Worm (Caenorhabditis elegans) whole organism, mixed stage, embryonic: ENCODE data around the gene cdk-5.

ENCODE experiments used
- M03D4.4 ChIP-seq: sonication (generic microtip); optimal IDR thresholded peaks from 2 replicates; lab custom pipeline; 2017; ENCODE audit warnings: mild to moderate bottlenecking, missing genetic modification characterization, missing compliant biosample characterization
- bed-3 ChIP-seq: fragments of 200-800 bp; sonication (Bioruptor generic); optimal IDR thresholded peaks from 3 replicates; lab custom pipeline; 2018; ENCODE audit warnings: mild to moderate bottlenecking, missing genetic modification characterization, moderate library complexity, missing compliant biosample characterization
- blmp-1 ChIP-seq: fragments of 150-350 bp; optimal IDR thresholded peaks from 2 replicates; lab custom pipeline; 2014; ENCODE audit warnings: missing biosample characterization, missing genetic modification characterization
- ceh-39 ChIP-seq: fragments of 150-350 bp; optimal IDR thresholded peaks from 2 replicates; lab custom pipeline; 2014; ENCODE audit warnings: missing biosample characterization, missing genetic modification characterization
- ceh-43 ChIP-seq: fragments of 200-800 bp; sonication (Bioruptor generic); optimal IDR thresholded peaks from 2 replicates; lab custom pipeline; 2018; ENCODE audit warnings: mild to moderate bottlenecking, missing genetic modification characterization, moderate library complexity, missing compliant biosample characterization
- ceh-83 ChIP-seq: fragments of 200-800 bp; sonication (Bioruptor generic); optimal IDR thresholded peaks from 2 replicates; lab custom pipeline; 2018; ENCODE audit warnings: mild to moderate bottlenecking, missing genetic modification characterization, missing compliant biosample characterization
- ces-1 ChIP-seq: fragments of 150-350 bp; optimal IDR thresholded peaks from 2 replicates; lab custom pipeline; 2014; ENCODE audit warnings: missing biosample characterization, missing genetic modification reagents, missing genetic modification characterization
- cnd-1 ChIP-seq: fragments of 200-800 bp; sonication (Bioruptor generic); optimal IDR thresholded peaks from 2 replicates; lab custom pipeline; 2018; ENCODE audit warnings: mild to moderate bottlenecking, missing genetic modification characterization, missing compliant biosample characterization
- drap-1 ChIP-seq: fragments of 200-800 bp; sonication (Bioruptor generic); optimal IDR thresholded peaks from 3 replicates; lab custom pipeline; 2018; ENCODE audit warnings: mild to moderate bottlenecking, missing genetic modification characterization, missing compliant biosample characterization
- elt-1 ChIP-seq: sonication (generic microtip); optimal IDR thresholded peaks from 2 replicates; lab custom pipeline; 2017; ENCODE audit warnings: missing genetic modification characterization, mild to moderate bottlenecking, missing compliant biosample characterization, antibody characterized with exemption, moderate library complexity, borderline replicate concordance; ENCODE audit not compliant: insufficient read depth
- flh-1 ChIP-seq: fragments of 200-800 bp; sonication (Bioruptor generic); optimal IDR thresholded peaks from 2 replicates; lab custom pipeline; 2018; ENCODE audit warnings: mild to moderate bottlenecking, missing genetic modification characterization, moderate library complexity, missing compliant biosample characterization
- ham-2 ChIP-seq: fragments of 200-800 bp; sonication (Bioruptor generic); optimal IDR thresholded peaks from 2 replicates; lab custom pipeline; 2018; ENCODE audit warnings: mild to moderate bottlenecking, missing genetic modification characterization, missing compliant biosample characterization
- hlh-1 ChIP-seq: fragments of 150-350 bp; optimal IDR thresholded peaks from 2 replicates; lab custom pipeline; 2014; ENCODE audit warnings: missing biosample characterization, missing genetic modification reagents, missing genetic modification characterization
- lin-13 ChIP-seq: fragments of 150-350 bp; optimal IDR thresholded peaks from 2 replicates; lab custom pipeline; 2014; ENCODE audit warnings: missing biosample characterization, missing genetic modification characterization
- lin-32 ChIP-seq: fragments of 200-800 bp; sonication (Bioruptor generic); optimal IDR thresholded peaks from 2 replicates; lab custom pipeline; 2018; ENCODE audit warnings: mild to moderate bottlenecking, missing genetic modification characterization, missing compliant biosample characterization
- lsy-2 ChIP-seq: fragments of 150-350 bp; optimal IDR thresholded peaks from 2 replicates; lab custom pipeline; 2014; ENCODE audit warnings: missing biosample characterization, missing genetic modification characterization
- mab-5 ChIP-seq: fragments of 150-350 bp; optimal IDR thresholded peaks from 2 replicates; lab custom pipeline; 2014; ENCODE audit warnings: missing biosample characterization, missing genetic modification characterization
- mep-1 ChIP-seq: fragments of 150-350 bp; optimal IDR thresholded peaks from 2 replicates; lab custom pipeline; 2017; ENCODE audit warnings: missing biosample characterization, missing genetic modification reagents, missing genetic modification characterization, inconsistent platforms
- mls-2 ChIP-seq: sonication (generic microtip); optimal IDR thresholded peaks from 2 replicates; lab custom pipeline; 2016; ENCODE audit warnings: mild to moderate bottlenecking, missing genetic modification characterization, moderate library complexity, missing compliant biosample characterization
- nhr-12 ChIP-seq: fragments of 150-350 bp; optimal IDR thresholded peaks from 2 replicates; lab custom pipeline; 2014; ENCODE audit warnings: missing biosample characterization, missing genetic modification characterization
- nhr-2 ChIP-seq: fragments of 150-350 bp; optimal IDR thresholded peaks from 2 replicates; lab custom pipeline; 2014; ENCODE audit warnings: missing biosample characterization, missing genetic modification characterization
- nhr-28 ChIP-seq: fragments of 150-350 bp; optimal IDR thresholded peaks from 2 replicates; lab custom pipeline; 2014; ENCODE audit warnings: missing biosample characterization, missing genetic modification characterization
- nhr-76 ChIP-seq: sonication (generic microtip); optimal IDR thresholded peaks from 2 replicates; lab custom pipeline; 2017; ENCODE audit warnings: missing biosample characterization, missing genetic modification characterization
- pha-4 ChIP-seq: fragments of 150-350 bp; optimal IDR thresholded peaks from 2 replicates; lab custom pipeline; 2018; ENCODE audit warnings: missing biosample characterization, missing genetic modification reagents, missing genetic modification characterization
- sem-2 ChIP-seq: fragments of 200-800 bp; sonication (Bioruptor generic); optimal IDR thresholded peaks from 2 replicates; lab custom pipeline; 2018; ENCODE audit warnings: mild to moderate bottlenecking, missing genetic modification characterization, missing compliant biosample characterization
- sptf-1 ChIP-seq: sonication (generic microtip); optimal IDR thresholded peaks from 2 replicates; lab custom pipeline; 2017; ENCODE audit warnings: mild to moderate bottlenecking, missing genetic modification characterization, moderate library complexity, missing compliant biosample characterization
- tbx-8 ChIP-seq: fragments of 200-800 bp; sonication (Bioruptor generic); optimal IDR thresholded peaks from 2 replicates; lab custom pipeline; 2018; ENCODE audit warnings: mild to moderate bottlenecking, missing genetic modification characterization, moderate library complexity, missing compliant biosample characterization
- unc-120 ChIP-seq: sonication (generic microtip); optimal IDR thresholded peaks from 2 replicates; lab custom pipeline; 2017; ENCODE audit warnings: missing genetic modification characterization, missing compliant biosample characterization; ENCODE audit not compliant: poor library complexity, severe bottlenecking
- unc-39 ChIP-seq: fragments of 150-350 bp; optimal IDR thresholded peaks from 2 replicates; lab custom pipeline; 2014; ENCODE audit warnings: missing biosample characterization, missing genetic modification characterization
- ztf-11 ChIP-seq: fragments of 150-350 bp; optimal IDR thresholded peaks from 2 replicates; lab custom pipeline; 2014; ENCODE audit warnings: missing biosample characterization, missing genetic modification characterization

The cdk-5 gene

ce11 chrIII:13462138-13462634, 4.0 kb downstream of the cdk-5 start, which contains the start of the genes abcf-2 and T27E9.2:
Gene abcf-2 (minus strand): TSS chrIII:13462238.
Gene T27E9.2 (minus strand): TSS chrIII:13462584.
- TF ChIP-seq cnd-1 (tag; lab: Kevin White, UChicago) (no peak), nhr-28 (tag; lab: Kevin White, UChicago) (no peak), bed-3 (GFP tag; lab: Kevin White, UChicago) (no peak), lsy-2 (tag; lab: Kevin White, UChicago) (no peak), mab-5 (tag; lab: Kevin White, UChicago) (no peak), unc-39 (no peak), sptf-1 (tag; lab: Kevin White, UChicago) (no peak), drap-1 (no peak), blmp-1 (tag; lab: Kevin White, UChicago) (no peak), ceh-39 (tag; lab: Kevin White, UChicago) (no peak), M03D4.4 (no peak), nhr-76 (tag; lab: Kevin White, UChicago) (no peak), unc-120 (no peak), nhr-12 (tag; lab: Kevin White, UChicago) (no peak), elt-1 (tag; lab: Kevin White, UChicago) (no peak)

ce11 chrIII:13461535-13461934, 4.6 kb downstream of the cdk-5 start:
- no peak for TF ChIP-seq ces-1 (GFP tag; lab: Kevin White, UChicago)
- TF ChIP-seq drap-1: no peak
- TF ChIP-seq bed-3 (GFP tag; lab: Kevin White, UChicago): no peak
- TF ChIP-seq sptf-1 (tag; lab: Kevin White, UChicago): no peak
- TF ChIP-seq ceh-43 (GFP tag; lab: Kevin White, UChicago): no peak
- no peak for TF ChIP-seq nhr-2
- no peak for TF ChIP-seq lin-13 (tag; lab: Kevin White, UChicago)
- no peak for TF ChIP-seq mls-2 (tag; lab: Kevin White, UChicago)
- no peak for TF ChIP-seq mep-1 (tag; lab: Kevin White, UChicago)
- TF ChIP-seq ztf-11 (tag; lab: Kevin White, UChicago): no peak
- no peak for TF ChIP-seq sem-2 (GFP tag; lab: Kevin White, UChicago)
- TF ChIP-seq ham-2 (GFP tag; lab: Kevin White, UChicago): no peak
- TF ChIP-seq pha-4 (tag; lab: Kevin White, UChicago): no peak
- no peak for TF ChIP-seq elt-1 (tag; lab: Kevin White, UChicago)
- TF ChIP-seq tbx-8 (GFP tag; lab: Kevin White, UChicago): no peak
- TF ChIP-seq ceh-39 (tag; lab: Kevin White, UChicago): no peak
- no peak for TF ChIP-seq nhr-28 (tag; lab: Kevin White, UChicago)
- no peak for TF ChIP-seq mab-5 (tag; lab: Kevin White, UChicago)
- TF ChIP-seq flh-1: no peak

- no peak for TF ChIP-seq nhr-12 (tag; lab: Kevin White, UChicago)
Observed at ce11 chrIII:13458978-13459596, 7.1 kb downstream of the cdk-5 start, which contains the start of gene tag-164. Gene tag-164 (plus strand): TSS chrIII:13459546.

- no peak for TF ChIP-seq unc-120
- TF ChIP-seq M03D4.4: no peak
- no peak for TF ChIP-seq hlh-1 (tag; lab: Kevin White, UChicago)
- no peak for TF ChIP-seq bed-3 (GFP tag; lab: Kevin White, UChicago)
- no peak for TF ChIP-seq sptf-1 (tag; lab: Kevin White, UChicago)
- TF ChIP-seq pha-4 (tag; lab: Kevin White, UChicago): no peak
- TF ChIP-seq flh-1: no peak
- no peak for TF ChIP-seq nhr-2
- TF ChIP-seq lin-32 (GFP tag; lab: Kevin White, UChicago): no peak
- no peak for TF ChIP-seq nhr-28 (tag; lab: Kevin White, UChicago)
- TF ChIP-seq drap-1: no peak
- no peak for TF ChIP-seq blmp-1 (tag; lab: Kevin White, UChicago)
- TF ChIP-seq nhr-76 (tag; lab: Kevin White, UChicago): no peak
- TF ChIP-seq ceh-83 (GFP tag; lab: Kevin White, UChicago): no peak
- TF ChIP-seq nhr-12 (tag; lab: Kevin White, UChicago): no peak
Observed at ce11 chrIII:13457305-13457704, 8.8 kb downstream of the cdk-5 start.
